Fruit fly (Drosophila melanogaster): Measurements from ENCODE around the gene CG15554.

DNA sequence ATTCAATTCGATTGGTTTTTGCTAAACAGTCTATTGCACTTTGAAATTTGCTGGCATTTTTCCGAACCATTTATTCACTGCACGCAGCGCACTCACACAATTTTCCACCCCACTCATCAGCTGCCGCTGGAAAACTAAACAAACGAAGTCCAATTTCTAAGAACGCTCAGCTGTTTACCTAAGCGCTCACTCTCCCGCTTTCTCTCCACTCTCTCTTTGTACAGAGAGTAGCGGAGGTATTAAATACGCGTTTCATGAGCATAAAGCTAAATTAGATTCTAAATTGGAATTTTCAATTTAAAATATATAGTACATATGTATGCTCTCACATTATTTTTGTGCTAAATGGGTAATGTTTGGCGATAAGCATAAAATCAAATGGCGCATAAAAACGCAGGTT is 43.0 kb downstream of the CG15554 start, which contains the start of gene stops:
- TF ChIP-seq rn (GFP tag; IDR thresholded peaks at IDR 0.05): no peak
- no peak for TF ChIP-seq CG9948 (tag; optimal IDR thresholded peaks at IDR 0.05)
- no peak for TF ChIP-seq CG10348 (GFP tag; IDR thresholded peaks at IDR 0.05)
- TF ChIP-seq gl (tag; optimal IDR thresholded peaks at IDR 0.05): no peak
- TF ChIP-seq CG34367 (tag; optimal IDR thresholded peaks at IDR 0.05): no peak
- no peak for TF ChIP-seq EcR (GFP tag; optimal IDR thresholded peaks at IDR 0.05)
- TF ChIP-seq CG14655 (GFP tag; optimal IDR thresholded peaks at IDR 0.05): no peak
- TF ChIP-seq CG8301 (tag; optimal IDR thresholded peaks at IDR 0.05): no peak
- TF ChIP-seq Pif1A (GFP tag; optimal IDR thresholded peaks at IDR 0.05): no peak
- TF ChIP-seq CG12605 (GFP tag; IDR thresholded peaks at IDR 0.05): no peak
- no peak for TF ChIP-seq fd96Ca (GFP tag; IDR thresholded peaks at IDR 0.05)
- TF ChIP-seq Snoo (tag; optimal IDR thresholded peaks at IDR 0.05): no peak
- TF ChIP-seq CG15710 (tag; optimal IDR thresholded peaks at IDR 0.05): no peak
- no peak for TF ChIP-seq CG8159 (tag; optimal IDR thresholded peaks at IDR 0.05)

Data from whole organism, pupa.